Fruit fly (Drosophila melanogaster) whole organism: ENCODE measurements around the gene Ing3.

ENCODE experiments used
- CG8478 ChIP-seq: fragments of >200 bp; optimal IDR thresholded peaks from 2 replicates; lab custom pipeline; 2018; ENCODE audit warnings: inconsistent platforms
- Dll ChIP-seq: fragments of >200 bp; optimal IDR thresholded peaks from 2 replicates; lab custom pipeline; 2017
- EcR ChIP-seq, 2 experiments: fragments of >200 bp; optimal IDR thresholded peaks; 2 replicates each; lab custom pipeline; 2017; ENCODE audit warnings: missing biosample characterization in 2 of 2, missing genetic modification characterization in 2 of 2, missing genetic modification reagents in 2 of 2
- pan ChIP-seq: fragments of >200 bp; optimal IDR thresholded peaks from 2 replicates; lab custom pipeline; 2017
- psq ChIP-seq: fragments of >200 bp; optimal IDR thresholded peaks from 2 replicates; lab custom pipeline; 2017
- usp ChIP-seq: fragments of >200 bp; optimal IDR thresholded peaks from 2 replicates; lab custom pipeline; 2017; ENCODE audit warnings: missing biosample characterization, missing genetic modification characterization, mixed read lengths

Ing3 gene

DNA sequence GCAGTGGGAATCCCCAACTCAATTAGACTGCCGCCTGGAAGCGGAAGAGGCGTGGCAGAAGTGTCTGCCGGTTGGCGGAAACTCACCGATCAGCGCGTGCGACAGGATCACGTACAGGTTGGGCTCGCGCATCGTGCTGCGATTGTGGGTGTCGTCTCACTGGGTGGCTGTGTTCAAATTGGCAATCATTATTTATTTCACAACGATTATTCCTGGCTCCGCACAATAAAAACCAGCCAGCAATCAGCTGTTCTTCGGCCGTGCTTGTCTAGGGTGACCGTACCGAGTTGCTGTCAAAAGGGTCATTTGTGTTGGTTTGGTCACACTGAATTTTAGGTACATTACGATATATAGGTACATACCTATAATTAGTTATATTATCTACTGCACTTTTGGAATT is 4.1 kb upstream of the Ing3 start, which contains the start of gene CG6659:
Gene CG6659 (minus strand): TSS at position 275 of the 400 bp plus-strand sequence.
- TF ChIP-seq pan (lab: Kevin White, UChicago) = no peak
- no peak for TF ChIP-seq usp (GFP tag; lab: Kevin White, UChicago)
- no peak for TF ChIP-seq EcR (GFP tag; optimal IDR thresholded peaks at IDR 0.05; lab: Kevin White, UChicago)
- no peak for TF ChIP-seq Dll (lab: Kevin White, UChicago)
- TF ChIP-seq CG8478 (lab: Kevin White, UChicago) = no peak
- no peak for TF ChIP-seq psq (lab: Kevin White, UChicago)

DNA sequence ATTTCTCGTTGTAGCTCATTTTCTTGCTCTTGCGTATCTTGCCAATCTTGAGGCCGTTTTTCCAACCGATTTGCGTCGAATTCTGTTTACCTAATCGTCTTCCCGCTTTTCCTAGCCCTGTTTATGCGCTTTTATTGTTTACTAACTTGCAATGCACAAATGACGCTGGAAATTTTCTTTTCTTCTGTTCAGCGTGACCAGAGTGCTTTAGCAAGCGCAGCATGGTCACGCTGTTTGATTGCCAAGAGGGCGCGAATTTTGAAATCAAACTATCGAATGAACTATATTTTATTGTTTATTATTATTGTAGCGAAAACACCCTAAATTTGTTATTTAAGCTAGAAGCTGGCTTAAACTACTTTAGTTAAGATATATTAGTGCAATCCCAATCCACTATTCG is 2.6 kb downstream of the Ing3 start, which contains the start of gene Hou:
Gene Hou (minus strand): TSS at position 193 of the 400 bp plus-strand sequence.
- TF ChIP-seq Dll (lab: Kevin White, UChicago) (no peak), EcR (GFP tag; optimal IDR thresholded peaks at IDR 0.05; lab: Kevin White, UChicago) (no peak), psq (lab: Kevin White, UChicago) (no peak), pan (lab: Kevin White, UChicago) (no peak), CG8478 (lab: Kevin White, UChicago) (no peak), usp (GFP tag; lab: Kevin White, UChicago) (no peak)

DNA sequence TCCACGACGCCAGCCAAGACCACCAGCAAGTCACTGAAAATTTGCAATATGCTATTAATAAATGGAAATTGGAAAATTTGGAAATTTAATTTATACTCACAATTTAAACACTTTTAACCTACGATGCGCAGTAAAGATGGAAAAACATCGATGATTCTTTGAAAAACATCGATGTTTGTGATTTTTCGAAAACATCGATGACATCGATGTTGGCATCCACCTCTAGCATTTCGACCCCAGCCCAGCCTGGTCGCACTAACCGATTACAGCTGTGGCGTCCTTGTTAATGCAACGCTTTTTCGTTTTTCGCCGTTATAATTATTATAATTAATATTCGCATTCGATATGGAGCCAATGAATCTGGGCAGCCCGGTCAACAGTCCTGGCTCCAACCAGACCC is 4.9 kb downstream of the Ing3 start, which contains the start of gene Nup35:
Gene Nup35 (plus strand): TSS at position 222 of the 400 bp plus-strand sequence.
- TF ChIP-seq CG8478 (lab: Kevin White, UChicago) (no peak), psq (lab: Kevin White, UChicago) (no peak), usp (GFP tag; lab: Kevin White, UChicago) (no peak), pan (lab: Kevin White, UChicago) (no peak), EcR (GFP tag; optimal IDR thresholded peaks at IDR 0.05; lab: Kevin White, UChicago) (no peak), Dll (lab: Kevin White, UChicago) (no peak)

DNA sequence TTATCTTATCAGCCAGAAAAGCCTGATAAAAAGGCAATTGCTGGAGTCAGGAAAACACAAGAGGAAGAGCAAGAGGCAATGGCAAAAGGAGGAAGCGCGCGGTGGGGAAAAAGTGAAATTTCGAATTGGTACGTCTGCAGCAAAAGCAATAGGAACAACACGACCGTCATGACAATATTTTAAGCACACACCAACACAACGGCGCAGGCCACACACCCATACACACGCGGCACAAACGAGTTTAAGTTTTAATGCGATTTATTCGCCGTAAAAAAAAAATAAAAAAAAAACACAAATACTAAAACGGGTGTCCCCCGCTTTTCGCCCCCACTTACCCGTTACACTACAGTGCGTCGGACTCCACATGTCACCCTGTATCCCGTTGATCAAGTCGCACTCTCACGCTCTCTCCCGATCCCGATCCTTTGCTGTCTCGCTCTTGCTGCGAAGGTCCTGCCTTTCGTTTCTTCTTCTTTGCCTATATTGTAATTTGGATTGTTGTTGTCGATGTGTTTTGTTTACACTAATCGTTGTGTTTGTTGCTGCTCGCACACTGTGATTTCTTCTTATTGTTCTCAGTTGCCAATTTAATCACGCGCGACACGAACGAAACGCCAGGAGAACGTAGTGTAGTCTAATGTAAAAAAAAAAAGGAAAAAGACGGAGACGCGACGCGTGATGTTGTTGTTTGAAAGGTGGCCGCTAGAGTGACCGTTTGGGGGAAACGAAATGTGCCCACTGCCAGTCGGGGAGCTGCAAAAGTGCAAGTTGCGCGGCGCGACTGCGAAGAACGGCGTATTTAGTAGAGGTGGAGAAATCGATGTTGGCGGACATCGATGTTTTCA is 5.8 kb downstream of the Ing3 start, which contains the start of gene Rip11:
Gene Rip11 (minus strand): TSS at position 794 of the 845 bp plus-strand sequence.
- TF ChIP-seq EcR (GFP tag; optimal IDR thresholded peaks at IDR 0.05; lab: Kevin White, UChicago) = no peak
- TF ChIP-seq usp (GFP tag; lab: Kevin White, UChicago) = no peak
- no peak for TF ChIP-seq Dll (lab: Kevin White, UChicago)
- TF ChIP-seq psq (lab: Kevin White, UChicago) = no peak
- TF ChIP-seq CG8478 (lab: Kevin White, UChicago) = no peak
- no peak for TF ChIP-seq pan (lab: Kevin White, UChicago)

DNA sequence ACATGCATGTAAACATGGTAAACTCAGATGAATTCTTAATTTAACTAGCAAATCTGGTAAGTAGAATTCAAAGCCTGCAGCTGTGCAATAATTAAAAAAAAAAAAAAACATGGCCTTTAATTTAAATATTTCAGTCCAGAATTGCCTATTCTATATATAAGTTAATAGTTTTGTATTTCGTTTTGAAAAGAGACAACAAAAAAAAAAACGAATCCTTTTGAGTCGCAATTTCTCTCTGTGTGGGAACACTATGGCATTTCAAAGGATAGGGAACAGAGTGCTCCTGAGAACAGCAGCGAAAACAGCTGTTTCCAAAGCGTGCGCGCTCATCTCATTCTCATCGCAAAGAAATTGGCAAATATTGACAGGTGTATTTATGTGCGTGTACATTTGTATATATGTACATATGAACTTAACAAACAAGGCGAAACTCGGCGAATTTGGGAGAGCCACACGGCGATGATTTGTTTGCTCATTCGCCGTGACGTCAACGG is 7.1 kb downstream of the Ing3 start:
- TF ChIP-seq CG8478 (lab: Kevin White, UChicago) = no peak
- TF ChIP-seq usp (GFP tag; lab: Kevin White, UChicago) = no peak
- no peak for TF ChIP-seq Dll (lab: Kevin White, UChicago)
- no peak for TF ChIP-seq psq (lab: Kevin White, UChicago)
- TF ChIP-seq EcR (GFP tag; optimal IDR thresholded peaks at IDR 0.05; lab: Kevin White, UChicago) = no peak
- no peak for TF ChIP-seq pan (lab: Kevin White, UChicago)

DNA sequence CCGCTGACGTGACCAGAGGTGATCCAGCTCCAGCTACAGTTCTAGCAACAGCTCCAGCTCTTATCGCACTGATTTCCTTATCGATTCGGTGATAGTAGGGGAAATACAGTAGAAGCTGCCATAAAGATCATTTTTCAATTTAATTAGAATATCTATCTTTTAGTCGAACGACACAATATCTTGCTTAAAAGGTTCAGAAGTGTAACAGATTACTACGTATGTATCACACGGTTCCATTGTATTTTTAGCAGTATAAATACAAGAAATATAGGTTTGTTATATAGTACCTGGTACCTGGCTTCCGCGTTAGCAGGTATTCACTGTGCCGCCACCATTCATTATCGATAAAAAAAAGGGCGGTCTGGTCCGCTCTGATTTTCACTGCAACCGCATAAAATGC is 8.0 kb downstream of the Ing3 start:
- TF ChIP-seq psq (lab: Kevin White, UChicago) = no peak
- TF ChIP-seq Dll (lab: Kevin White, UChicago) = no peak
- TF ChIP-seq CG8478 (lab: Kevin White, UChicago) = no peak
- TF ChIP-seq usp (GFP tag; lab: Kevin White, UChicago) = no peak
- no peak for TF ChIP-seq EcR (GFP tag; optimal IDR thresholded peaks at IDR 0.05; lab: Kevin White, UChicago)
- TF ChIP-seq pan (lab: Kevin White, UChicago) = no peak

DNA sequence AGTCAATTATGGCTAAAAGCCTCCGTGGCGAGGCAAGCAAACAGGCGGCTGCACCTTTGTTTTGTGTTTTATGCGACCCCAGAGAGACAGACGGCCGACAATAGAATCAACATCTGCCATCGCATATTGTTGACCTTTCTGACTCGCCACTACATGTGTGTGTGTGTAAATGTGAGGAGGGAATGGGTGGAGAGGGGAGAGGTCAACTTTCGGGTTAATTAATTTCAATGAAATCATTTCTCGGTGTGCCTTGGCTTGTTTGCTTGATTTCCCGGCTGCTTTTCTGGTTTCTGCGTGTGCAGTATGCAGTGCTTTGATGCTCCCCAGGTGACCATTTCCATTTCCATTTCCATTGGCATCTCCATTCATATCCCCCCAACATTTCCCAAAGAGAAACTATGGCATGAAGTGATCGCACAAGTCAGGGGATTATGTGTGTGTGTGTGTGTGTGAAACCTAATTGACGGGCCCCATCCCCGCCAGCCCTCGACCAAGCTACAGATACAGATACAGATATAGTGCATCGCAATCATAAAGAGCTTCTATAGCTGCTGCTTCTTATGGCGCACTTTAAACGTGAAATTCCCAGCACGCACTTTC is 9.7 kb downstream of the Ing3 start:
- TF ChIP-seq pan (lab: Kevin White, UChicago) = no peak

DNA sequence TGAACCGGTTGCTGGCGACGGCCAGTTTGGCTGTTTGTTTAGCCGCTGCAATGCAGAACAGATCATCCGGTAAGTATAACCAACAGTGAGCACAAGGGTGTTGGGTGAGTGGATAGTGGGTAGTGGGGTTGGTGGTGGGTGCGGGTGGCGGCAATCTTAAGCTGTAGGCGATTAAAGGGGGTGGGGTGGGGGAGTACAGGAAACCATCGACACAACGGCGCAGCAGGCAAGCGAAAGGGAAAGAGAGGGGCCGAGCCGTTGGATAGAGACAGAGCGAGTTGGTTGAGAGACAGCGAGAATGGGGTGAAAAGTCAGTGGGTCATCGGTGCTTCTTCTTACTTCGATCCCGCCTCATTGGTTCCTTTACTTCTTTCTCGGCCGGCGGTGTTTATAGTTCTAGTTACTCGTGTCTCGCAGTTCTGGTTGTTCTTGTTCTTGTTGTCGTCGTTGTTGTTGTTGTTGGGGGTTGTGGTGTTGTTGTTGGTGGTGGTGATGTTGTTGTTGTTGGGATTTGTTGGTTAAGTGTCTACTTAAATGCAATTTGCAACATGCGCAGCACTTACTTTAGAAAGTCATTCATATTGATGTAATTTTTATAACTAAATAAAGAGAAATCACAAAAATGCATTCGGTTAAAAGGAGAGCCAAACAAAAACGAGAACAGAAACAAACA is 16.5 kb downstream of the Ing3 start:
- TF ChIP-seq usp (GFP tag; lab: Kevin White, UChicago) = no peak
- TF ChIP-seq psq (lab: Kevin White, UChicago) = no peak
- TF ChIP-seq pan (lab: Kevin White, UChicago) = no peak
- no peak for TF ChIP-seq EcR (GFP tag; optimal IDR thresholded peaks at IDR 0.05; lab: Kevin White, UChicago)
- no peak for TF ChIP-seq Dll (lab: Kevin White, UChicago)
- no peak for TF ChIP-seq CG8478 (lab: Kevin White, UChicago)

DNA sequence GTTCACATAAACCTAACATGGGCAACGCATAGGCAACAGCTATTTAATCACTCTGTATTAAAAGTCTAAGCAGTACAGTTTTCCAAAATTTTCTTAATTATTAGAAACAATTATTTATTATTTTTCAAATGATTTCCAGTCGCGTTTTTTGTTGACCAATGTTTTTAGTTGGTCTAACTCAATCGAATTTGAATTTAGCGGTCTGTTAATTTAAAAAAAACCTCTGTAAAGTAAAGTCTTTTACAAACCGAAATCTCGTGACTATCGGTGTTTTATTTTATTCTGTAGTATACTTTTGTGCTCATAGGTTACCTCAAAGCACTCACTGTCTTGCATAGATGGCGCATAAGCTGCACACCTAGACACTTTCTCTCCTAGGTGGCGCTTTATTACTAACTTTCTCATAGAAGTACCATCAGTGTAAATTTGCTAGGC is 17.8 kb downstream of the Ing3 start:
- no peak for TF ChIP-seq usp (GFP tag; lab: Kevin White, UChicago)
- TF ChIP-seq CG8478 (lab: Kevin White, UChicago) = no peak
- no peak for TF ChIP-seq EcR (GFP tag; optimal IDR thresholded peaks at IDR 0.05; lab: Kevin White, UChicago)
- no peak for TF ChIP-seq Dll (lab: Kevin White, UChicago)
- no peak for TF ChIP-seq psq (lab: Kevin White, UChicago)
- TF ChIP-seq pan (lab: Kevin White, UChicago) = no peak

DNA sequence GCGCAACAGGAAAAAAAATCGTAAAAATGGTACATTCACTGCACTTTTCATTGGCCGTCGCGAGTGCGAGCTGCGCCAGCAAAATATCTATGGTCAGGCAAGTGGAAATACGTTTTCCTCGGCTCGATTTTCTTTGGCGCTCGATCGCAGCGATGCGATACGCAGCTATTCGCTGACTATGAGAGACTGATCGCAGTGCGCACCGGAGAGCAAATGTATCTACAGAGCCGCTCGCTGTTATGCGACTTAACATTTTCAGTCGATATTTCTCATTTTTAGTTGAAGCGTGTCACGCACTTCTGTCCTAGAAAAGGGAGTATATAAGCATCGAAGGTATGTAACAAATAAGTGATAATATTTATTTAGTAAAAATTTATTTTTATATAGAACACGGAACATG is 18.2 kb downstream of the Ing3 start, which contains the start of gene wgn:
Gene wgn (minus strand): TSS at position 193 of the 400 bp plus-strand sequence.
- no peak for TF ChIP-seq EcR (GFP tag; optimal IDR thresholded peaks at IDR 0.05; lab: Kevin White, UChicago)
- TF ChIP-seq CG8478 (lab: Kevin White, UChicago) = no peak
- TF ChIP-seq Dll (lab: Kevin White, UChicago) = no peak
- no peak for TF ChIP-seq pan (lab: Kevin White, UChicago)
- no peak for TF ChIP-seq psq (lab: Kevin White, UChicago)
